Worm (Caenorhabditis elegans) whole organism, dauer: ENCODE measurements around the gene gap-2.

Source experiments
- unc-62 ChIP-seq: sonication (generic microtip); optimal IDR thresholded peaks from 2 replicates; lab custom pipeline; 2017; ENCODE audit warnings: missing biosample characterization, missing genetic modification reagents, missing genetic modification characterization

The gap-2 gene

DNA sequence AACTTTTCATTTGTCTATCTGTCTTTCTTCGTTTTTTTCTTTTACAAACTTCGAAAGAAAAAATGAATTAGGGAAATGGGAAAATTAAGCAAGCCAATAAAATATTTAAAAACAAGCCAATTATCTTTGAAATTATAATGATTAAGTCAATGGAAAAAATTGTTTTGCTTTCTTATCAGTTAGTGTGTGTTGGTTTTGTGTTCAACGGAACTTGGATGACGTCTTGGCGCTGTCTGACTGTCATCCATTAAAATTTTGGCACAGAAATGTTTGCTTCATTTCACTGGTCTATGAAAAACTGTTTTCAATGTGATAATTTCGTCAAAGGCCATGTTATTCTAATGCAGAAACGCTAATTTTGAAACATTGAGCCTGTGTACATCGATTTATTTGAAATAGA, 78.2 kb downstream of the gap-2 start:
- no peak for TF ChIP-seq unc-62 (GFP tag; lab: Kevin White, UChicago)

DNA sequence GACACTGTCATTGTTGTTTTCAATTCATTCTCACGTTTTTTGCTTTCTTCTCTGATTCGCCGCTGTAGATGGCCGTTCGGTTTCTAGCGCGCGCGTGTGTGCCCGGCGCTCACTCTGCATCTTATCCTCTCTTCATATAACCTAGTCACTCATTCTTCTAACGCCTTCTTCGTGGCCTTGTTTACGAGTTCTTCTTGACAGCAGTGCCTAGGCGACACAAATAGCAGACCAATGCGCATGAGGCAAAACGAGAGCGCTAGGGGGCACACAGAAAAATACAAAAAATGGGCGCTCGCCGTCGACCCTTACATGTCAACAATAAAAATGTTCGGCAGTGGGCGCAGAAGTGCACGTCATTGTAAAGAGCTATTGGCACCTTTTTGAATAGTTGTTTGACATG, 78.8 kb downstream of the gap-2 start:
- no peak for TF ChIP-seq unc-62 (GFP tag; lab: Kevin White, UChicago)

DNA sequence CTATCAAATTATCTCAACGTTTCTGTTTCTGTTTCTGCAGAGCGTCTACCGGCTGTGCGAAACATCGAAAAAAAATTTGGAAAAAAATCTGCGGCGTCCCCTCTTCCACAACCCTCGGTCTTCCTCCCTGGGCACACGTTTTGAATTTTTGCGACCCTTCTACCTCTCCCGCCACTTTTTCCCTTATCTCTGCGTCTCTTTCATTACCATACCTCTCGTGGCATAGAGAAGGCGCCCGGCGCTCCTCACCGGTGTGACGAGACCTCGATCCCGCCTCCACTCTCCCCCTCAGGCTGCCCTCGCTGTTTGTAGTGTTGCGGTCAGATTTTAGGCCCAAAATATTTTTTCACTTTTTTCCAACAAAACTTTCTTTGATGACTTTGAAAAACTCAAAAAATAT, 80.1 kb downstream of the gap-2 start:
- no peak for TF ChIP-seq unc-62 (GFP tag; lab: Kevin White, UChicago)

DNA sequence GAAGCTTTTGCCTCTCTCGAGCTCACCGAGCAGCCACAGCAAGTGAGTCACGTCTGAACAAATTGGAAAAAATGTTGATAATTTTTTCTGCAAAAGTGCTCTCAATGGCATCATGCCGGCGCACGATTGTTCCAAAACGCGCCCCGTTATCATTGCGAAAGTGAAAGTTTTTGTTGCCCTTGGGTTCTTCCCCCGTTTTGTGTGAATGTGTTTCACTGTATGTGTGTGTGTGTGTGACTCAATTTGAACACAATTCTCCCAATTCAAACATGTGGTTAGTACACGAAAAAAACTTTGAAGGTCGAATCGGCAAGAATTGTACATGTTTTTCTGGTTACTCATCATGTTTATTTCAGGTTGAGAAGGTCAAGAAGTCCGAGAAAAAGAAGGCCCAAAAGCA, 80.8 kb downstream of the gap-2 start:
- no peak for TF ChIP-seq unc-62 (GFP tag; lab: Kevin White, UChicago)

DNA sequence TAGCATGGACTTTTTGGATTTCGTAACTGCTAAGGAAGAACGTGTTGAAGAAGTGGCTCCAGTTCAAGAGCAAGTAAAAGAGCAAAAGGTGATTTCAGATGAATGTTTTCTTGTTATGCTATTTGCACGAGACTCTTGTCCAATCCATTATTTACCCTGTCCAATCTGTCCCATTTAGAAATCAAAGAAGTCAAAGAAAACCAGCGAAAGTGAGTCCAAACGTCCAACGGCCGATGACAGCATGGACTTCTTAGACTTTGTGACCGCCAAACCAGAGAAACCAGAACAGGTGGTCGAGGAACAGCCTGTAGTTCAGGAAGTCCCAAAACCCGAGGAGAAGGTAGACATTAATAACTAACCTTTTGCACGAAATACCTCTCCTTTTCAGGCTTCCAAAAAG, 83.0 kb downstream of the gap-2 start:
- no peak for TF ChIP-seq unc-62 (GFP tag; lab: Kevin White, UChicago)

DNA sequence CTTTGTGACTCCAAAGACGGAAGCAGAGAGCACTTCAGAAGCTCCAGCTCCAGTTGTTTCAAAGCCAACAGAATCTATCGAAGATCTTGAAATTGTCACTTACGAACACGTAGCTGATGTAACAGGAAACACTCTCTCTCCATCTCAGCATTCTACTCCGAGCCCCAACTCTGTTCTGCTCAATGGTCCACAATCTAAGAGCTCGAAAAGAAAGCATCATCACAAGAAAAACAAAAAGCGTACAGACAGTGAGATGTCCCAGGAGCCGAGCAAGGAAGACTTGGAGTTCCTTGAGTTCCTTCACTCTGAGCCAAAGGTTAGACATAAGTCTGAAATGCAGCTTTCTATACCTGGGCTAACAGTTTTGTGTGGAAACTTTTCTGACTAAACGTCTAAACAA, 83.8 kb downstream of the gap-2 start:
- no peak for TF ChIP-seq unc-62 (GFP tag; lab: Kevin White, UChicago)

DNA sequence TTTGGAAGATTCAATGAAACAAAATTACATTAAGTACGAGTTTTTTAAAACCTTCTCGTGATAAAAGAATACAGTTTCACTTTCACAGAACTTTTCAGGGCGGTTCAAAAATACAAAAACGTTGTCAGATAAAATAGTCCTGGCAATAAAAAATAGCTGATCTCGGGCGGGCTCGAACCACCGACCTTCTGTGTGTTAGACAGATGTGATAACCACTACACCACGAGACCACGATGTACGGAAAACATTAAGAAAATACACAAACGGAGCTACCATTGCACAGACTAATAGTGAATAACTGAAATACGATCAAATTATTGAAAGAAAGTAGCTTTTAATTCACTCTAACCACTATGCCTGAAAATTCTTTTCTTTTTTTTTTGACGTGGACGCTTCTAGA, 88.7 kb downstream of the gap-2 start:
- TF ChIP-seq unc-62 (GFP tag; lab: Kevin White, UChicago): no peak

DNA sequence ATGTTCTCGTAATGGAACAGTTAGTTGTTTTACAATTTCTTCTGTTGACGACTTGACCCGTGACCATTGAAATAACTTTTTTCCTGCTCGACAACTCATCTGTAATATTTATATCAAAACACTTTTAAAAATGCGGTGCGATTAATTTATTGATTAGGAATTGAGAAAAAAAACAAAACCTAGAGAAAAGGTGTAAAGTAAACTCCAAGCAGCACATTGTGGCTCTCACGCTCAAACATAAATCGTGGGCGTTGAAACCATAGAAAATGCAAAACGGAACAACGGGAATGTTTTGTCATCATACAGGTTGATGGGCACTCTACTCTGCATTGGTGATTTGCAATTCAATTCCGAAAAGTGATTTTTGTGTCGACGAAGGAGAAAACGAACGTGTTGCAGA, 93.6 kb downstream of the gap-2 start, which contains the start of gene moc-5:
moc-5 (minus strand) TSS at position 101 of the 400 bp plus-strand sequence.
- TF ChIP-seq unc-62 (GFP tag; lab: Kevin White, UChicago): no peak
